Worm (Caenorhabditis elegans): ENCODE measurements around the gene emb-8.

ce11 chrIII:5203310-5203709 lies 3.8 kb upstream of the emb-8 start:
- TF ChIP-seq R02D3.7 (tag; optimal IDR thresholded peaks at IDR 0.05) (no peak), lin-39 (tag; optimal IDR thresholded peaks at IDR 0.05) (no peak), Y55F3AM.14 (GFP tag; optimal IDR thresholded peaks at IDR 0.05) (no peak), ama-1 (optimal IDR thresholded peaks at IDR 0.05) (no peak), ztf-4 (tag; optimal IDR thresholded peaks at IDR 0.05) (no peak), lsy-2 (tag; optimal IDR thresholded peaks at IDR 0.05) (no peak), ZK546.5 (tag; optimal IDR thresholded peaks at IDR 0.05) (no peak), aly-2 (tag; optimal IDR thresholded peaks at IDR 0.05) (no peak), mab-5 (tag; optimal IDR thresholded peaks at IDR 0.05) (no peak), sma-3 (GFP tag; optimal IDR thresholded peaks at IDR 0.05) (no peak)
